Worm (Caenorhabditis elegans) whole organism, L2 larva: ENCODE results near the gene cmd-1.
"Not testable (repeated sequence)": the region's sequence is repeated elsewhere in the genome, so short reads cannot be mapped to it uniquely, and the experiment has no call there.

ENCODE experiments used
- C34F6.9 ChIP-seq: fragments of 150-350 bp; optimal IDR thresholded peaks from 2 replicates; lab custom pipeline; 2014; ENCODE audit warnings: missing biosample characterization, missing genetic modification characterization
- F13H6.1 ChIP-seq: sonication (generic microtip); optimal IDR thresholded peaks from 2 replicates; lab custom pipeline; 2016; ENCODE audit warnings: missing genetic modification characterization, missing compliant biosample characterization
- R02D3.7 ChIP-seq: fragments of 150-350 bp; optimal IDR thresholded peaks from 2 replicates; lab custom pipeline; 2014; ENCODE audit warnings: missing biosample characterization, missing genetic modification characterization
- Y55F3AM.14 ChIP-seq: fragments of 200-800 bp; sonication (Bioruptor generic); optimal IDR thresholded peaks from 2 replicates; lab custom pipeline; 2018; ENCODE audit warnings: mild to moderate bottlenecking, missing genetic modification characterization, missing compliant biosample characterization
- ZK546.5 ChIP-seq: sonication (generic microtip); optimal IDR thresholded peaks from 2 replicates; lab custom pipeline; 2017; ENCODE audit warnings: missing biosample characterization, missing genetic modification characterization
- aly-2 ChIP-seq: fragments of 150-350 bp; optimal IDR thresholded peaks from 2 replicates; lab custom pipeline; 2014; ENCODE audit warnings: missing biosample characterization, missing genetic modification characterization
- ama-1 ChIP-seq: fragments of 150-350 bp; optimal IDR thresholded peaks from 2 replicates; lab custom pipeline; 2018; ENCODE audit warnings: inconsistent platforms
- blmp-1 ChIP-seq: sonication (generic microtip); optimal IDR thresholded peaks from 2 replicates; lab custom pipeline; 2017; ENCODE audit warnings: missing genetic modification characterization, mild to moderate bottlenecking, missing compliant biosample characterization, antibody characterized with exemption, moderate library complexity; ENCODE audit not compliant: insufficient read depth
- ceh-82 ChIP-seq: fragments of 150-350 bp; optimal IDR thresholded peaks from 2 replicates; lab custom pipeline; 2014; ENCODE audit warnings: missing biosample characterization, missing genetic modification characterization
- crh-2 ChIP-seq: sonication (generic microtip); optimal IDR thresholded peaks from 2 replicates; lab custom pipeline; 2017; ENCODE audit warnings: missing biosample characterization, missing genetic modification characterization
- dmd-4 ChIP-seq: sonication (generic microtip); optimal IDR thresholded peaks from 2 replicates; lab custom pipeline; 2017; ENCODE audit warnings: missing biosample characterization, missing genetic modification characterization
- egl-27 ChIP-seq: sonication (generic microtip); optimal IDR thresholded peaks from 3 replicates; lab custom pipeline; 2017; ENCODE audit warnings: missing biosample characterization, missing genetic modification reagents, missing genetic modification characterization
- elt-3 ChIP-seq: sonication (generic microtip); optimal IDR thresholded peaks from 2 replicates; lab custom pipeline; 2017; ENCODE audit warnings: missing biosample characterization, missing genetic modification characterization
- fos-1 ChIP-seq: fragments of 150-350 bp; optimal IDR thresholded peaks from 2 replicates; lab custom pipeline; 2014; ENCODE audit warnings: missing biosample characterization, missing genetic modification characterization
- gmeb-1 ChIP-seq: fragments of 150-350 bp; optimal IDR thresholded peaks from 2 replicates; lab custom pipeline; 2014; ENCODE audit warnings: missing biosample characterization, missing genetic modification characterization
- lin-11 ChIP-seq: fragments of 150-350 bp; sonication (generic microtip); optimal IDR thresholded peaks from 2 replicates; lab custom pipeline; 2014; ENCODE audit warnings: missing biosample characterization, missing genetic modification characterization, inconsistent platforms, mixed read lengths
- lin-13 ChIP-seq: fragments of 150-350 bp; optimal IDR thresholded peaks from 2 replicates; lab custom pipeline; 2014; ENCODE audit warnings: missing biosample characterization, missing genetic modification reagents, missing genetic modification characterization
- lin-39 ChIP-seq: fragments of 150-350 bp; optimal IDR thresholded peaks from 2 replicates; lab custom pipeline; 2014; ENCODE audit warnings: missing biosample characterization, missing genetic modification reagents, missing genetic modification characterization
- lsy-2 ChIP-seq, 2 experiments: fragments of 150-350 bp in 1 of 2; sonication (generic microtip) in 1 of 2; optimal IDR thresholded peaks; 2 replicates each; lab custom pipeline; 2014 to 2017; ENCODE audit warnings: missing biosample characterization in 2 of 2, missing genetic modification characterization in 2 of 2
- mbf-1 ChIP-seq: sonication (generic microtip); optimal IDR thresholded peaks from 2 replicates; lab custom pipeline; 2017; ENCODE audit warnings: missing biosample characterization, missing genetic modification characterization
- nhr-11 ChIP-seq: fragments of 150-350 bp; optimal IDR thresholded peaks from 2 replicates; lab custom pipeline; 2014; ENCODE audit warnings: missing biosample characterization, missing genetic modification characterization
- nhr-129 ChIP-seq: fragments of 150-350 bp; optimal IDR thresholded peaks from 2 replicates; lab custom pipeline; 2014; ENCODE audit warnings: missing biosample characterization, missing genetic modification characterization
- nhr-21 ChIP-seq: fragments of 150-350 bp; optimal IDR thresholded peaks from 2 replicates; lab custom pipeline; 2014; ENCODE audit warnings: missing biosample characterization, missing genetic modification characterization
- nhr-23 ChIP-seq: fragments of 150-350 bp; optimal IDR thresholded peaks from 2 replicates; lab custom pipeline; 2014; ENCODE audit warnings: missing biosample characterization, missing genetic modification reagents, missing genetic modification characterization
- nhr-237 ChIP-seq: fragments of 150-350 bp; optimal IDR thresholded peaks from 2 replicates; lab custom pipeline; 2014; ENCODE audit warnings: missing biosample characterization, missing genetic modification characterization
- nhr-25 ChIP-seq: fragments of 150-350 bp; sonication (generic microtip); optimal IDR thresholded peaks from 3 replicates; lab custom pipeline; 2014; ENCODE audit warnings: missing biosample characterization, missing genetic modification characterization
- sem-4 ChIP-seq: fragments of 150-350 bp; optimal IDR thresholded peaks from 2 replicates; lab custom pipeline; 2014; ENCODE audit warnings: missing biosample characterization, missing genetic modification reagents, missing genetic modification characterization
- skn-1 ChIP-seq: sonication (generic microtip); optimal IDR thresholded peaks from 2 replicates; lab custom pipeline; 2017; ENCODE audit warnings: missing biosample characterization, missing genetic modification characterization
- sma-3 ChIP-seq: sonication (generic microtip); optimal IDR thresholded peaks from 2 replicates; lab custom pipeline; 2016; ENCODE audit warnings: missing genetic modification reagents, missing genetic modification characterization, missing compliant biosample characterization
- sma-9 ChIP-seq, 2 experiments: fragments of 150-350 bp in 1 of 2; sonication (generic microtip) in 1 of 2; optimal IDR thresholded peaks; 2 replicates each; lab custom pipeline; 2014 to 2016; ENCODE audit warnings: missing genetic modification characterization in 2 of 2, mild to moderate bottlenecking in 1 of 2, missing biosample characterization in 1 of 2, missing compliant biosample characterization in 1 of 2, missing genetic modification reagents in 1 of 2, moderate library complexity in 1 of 2
- snpc-4 ChIP-seq: fragments of 150-350 bp; optimal IDR thresholded peaks from 2 replicates; lab custom pipeline; 2014; ENCODE audit warnings: missing biosample characterization, missing genetic modification characterization
- unc-55 ChIP-seq: fragments of 150-350 bp; sonication (generic microtip); optimal IDR thresholded peaks from 3 replicates; lab custom pipeline; 2014; ENCODE audit warnings: missing biosample characterization, missing genetic modification reagents, missing genetic modification characterization
- unc-62 ChIP-seq: fragments of 150-350 bp; optimal IDR thresholded peaks from 2 replicates; lab custom pipeline; 2014; ENCODE audit warnings: missing biosample characterization, missing genetic modification reagents, missing genetic modification characterization
- zag-1 ChIP-seq: fragments of 150-350 bp; optimal IDR thresholded peaks from 2 replicates; lab custom pipeline; 2014; ENCODE audit warnings: missing biosample characterization, missing genetic modification characterization
- ztf-1 ChIP-seq: fragments of 200-800 bp; sonication (Bioruptor generic); conservative IDR thresholded peaks from 2 replicates; pipeline ENCODE4 v1.3.6; 2022; ENCODE audit warnings: missing genetic modification characterization, missing compliant biosample characterization
- ztf-11 ChIP-seq: sonication (generic microtip); optimal IDR thresholded peaks from 2 replicates; lab custom pipeline; 2017; ENCODE audit warnings: missing biosample characterization, missing genetic modification characterization
- ztf-4 ChIP-seq: fragments of 150-350 bp; optimal IDR thresholded peaks from 2 replicates; lab custom pipeline; 2014; ENCODE audit warnings: missing biosample characterization, missing genetic modification characterization

The cmd-1 gene

ce11 chrV:1195995-1196394 is 39.9 kb downstream of the cmd-1 start, which contains the start of the genes wrb-1 and Y50D4A.4:
Gene wrb-1, plus strand, starts transcription at chrV:1196072.
Gene Y50D4A.4, minus strand, starts transcription at chrV:1196127.
- peak; percentile 6 for TF ChIP-seq ztf-4 (tag; lab: Kevin White, UChicago)
- no peak for TF ChIP-seq dmd-4 (tag; lab: Kevin White, UChicago)
- TF ChIP-seq sma-3 = peak; percentile 75
- TF ChIP-seq sma-9 (GFP tag; optimal IDR thresholded peaks at IDR 0.05; lab: Kevin White, UChicago) = no peak
- TF ChIP-seq sma-9 (tag; optimal IDR thresholded peaks at IDR 0.05; lab: Kevin White, UChicago) = no peak
- no peak for TF ChIP-seq lin-39 (tag; lab: Kevin White, UChicago)
- TF ChIP-seq lin-13 (GFP tag; lab: Kevin White, UChicago) = peak; percentile 77
- TF ChIP-seq crh-2 (tag; lab: Kevin White, UChicago) = peak; percentile 54
- TF ChIP-seq snpc-4 (tag; lab: Kevin White, UChicago) = peak; percentile 24
- TF ChIP-seq sem-4 = peak; percentile 54
- no peak for TF ChIP-seq nhr-237 (tag; lab: Kevin White, UChicago)
- TF ChIP-seq egl-27 = no peak
- TF ChIP-seq gmeb-1 (tag; lab: Kevin White, UChicago) = peak; percentile 83
- TF ChIP-seq lsy-2 (tag; optimal IDR thresholded peaks at IDR 0.05; lab: Kevin White, UChicago) = peak; percentile 45 to 83
- no peak for TF ChIP-seq mbf-1 (tag; lab: Kevin White, UChicago)
- TF ChIP-seq unc-55 (GFP tag; lab: Kevin White, UChicago) = peak; percentile 85
- TF ChIP-seq aly-2 (tag; lab: Kevin White, UChicago) = no peak
- peak; percentile 85 for TF ChIP-seq C34F6.9 (tag; lab: Kevin White, UChicago)
- no peak for TF ChIP-seq elt-3
- TF ChIP-seq skn-1 = peak; percentile 27
- peak; percentile 55 for TF ChIP-seq nhr-21 (tag; lab: Kevin White, UChicago)
- peak; percentile 18 for TF ChIP-seq fos-1 (tag; lab: Kevin White, UChicago)
- no peak for TF ChIP-seq nhr-11 (tag; lab: Kevin White, UChicago)
- TF ChIP-seq zag-1 = no peak
- TF ChIP-seq ceh-82 (tag; lab: Kevin White, UChicago) = no peak
- TF ChIP-seq ZK546.5 = no peak
- no peak for TF ChIP-seq ztf-1 (GFP tag; lab: Robert Waterston, UW)
- TF ChIP-seq lin-11 (tag; lab: Kevin White, UChicago) = no peak
- no peak for TF ChIP-seq unc-62 (GFP tag; lab: Kevin White, UChicago)
- no peak for TF ChIP-seq ztf-11 (tag; lab: Kevin White, UChicago)
- no peak for TF ChIP-seq nhr-23 (tag; lab: Kevin White, UChicago)
- TF ChIP-seq ama-1 (lab: Kevin White, UChicago) = no peak
- peak; percentile 15 for TF ChIP-seq F13H6.1 (tag; lab: Kevin White, UChicago)
- TF ChIP-seq nhr-25 (tag; lab: Kevin White, UChicago) = peak; percentile 51
- TF ChIP-seq blmp-1 (tag; lab: Kevin White, UChicago) = no peak
- TF ChIP-seq R02D3.7 (tag; lab: Kevin White, UChicago) = no peak
- TF ChIP-seq Y55F3AM.14 (GFP tag; lab: Kevin White, UChicago) = no peak

ce11 chrV:1197064-1197724 is 41.1 kb downstream of the cmd-1 start:
- TF ChIP-seq sma-9 (GFP tag; optimal IDR thresholded peaks at IDR 0.05; lab: Kevin White, UChicago) (peak; percentile 8), nhr-129 (tag; lab: Kevin White, UChicago) (peak; percentile 38), unc-55 (GFP tag; lab: Kevin White, UChicago) (peak; percentile 66), lin-13 (GFP tag; lab: Kevin White, UChicago) (peak; percentile 49), sma-3 (peak; percentile 55), F13H6.1 (tag; lab: Kevin White, UChicago) (peak; percentile 49), C34F6.9 (tag; lab: Kevin White, UChicago) (peak; percentile 42), lsy-2 (tag; optimal IDR thresholded peaks at IDR 0.05; lab: Kevin White, UChicago) (peak in 1 of 2 experiments; percentile 47), gmeb-1 (tag; lab: Kevin White, UChicago) (peak; percentile 65), crh-2 (tag; lab: Kevin White, UChicago) (peak; percentile 22)
- TF ChIP-seq sma-9 (tag; optimal IDR thresholded peaks at IDR 0.05; lab: Kevin White, UChicago) = not testable (repeated sequence)
